Worm (Caenorhabditis elegans) whole organism, midembryonic: ENCODE data around the gene nhr-204.

Experiments used
- T22C8.4 ChIP-seq: fragments of 200-800 bp; sonication (Bioruptor generic); IDR thresholded peaks from 2 replicates; pipeline ENCODE4 v1.3.6; 2022; ENCODE audit warnings: missing genetic modification characterization, missing compliant biosample characterization
- cog-1 ChIP-seq: sonication (generic microtip); optimal IDR thresholded peaks from 2 replicates; lab custom pipeline; 2016; ENCODE audit warnings: missing genetic modification characterization, missing compliant biosample characterization
- flt-1 ChIP-seq: fragments of 200-800 bp; sonication (Bioruptor generic); IDR thresholded peaks from 2 replicates; pipeline ENCODE4 v1.3.6; 2022; ENCODE audit warnings: missing genetic modification characterization, missing compliant biosample characterization
- med-1 ChIP-seq: sonication (generic microtip); optimal IDR thresholded peaks from 2 replicates; lab custom pipeline; 2017; ENCODE audit warnings: missing genetic modification characterization, mild to moderate bottlenecking, missing compliant biosample characterization, antibody characterized with exemption, missing genetic modification reagents; ENCODE audit not compliant: insufficient read depth
- ref-1 ChIP-seq: fragments of 200-800 bp; sonication (Bioruptor generic); conservative IDR thresholded peaks from 2 replicates; pipeline ENCODE4 v1.3.6; 2022; ENCODE audit warnings: missing genetic modification reagents, missing genetic modification characterization, missing compliant biosample characterization
- tab-1 ChIP-seq: fragments of 200-800 bp; sonication (Bioruptor generic); IDR thresholded peaks from 2 replicates; pipeline ENCODE4 v1.3.6; 2022; ENCODE audit warnings: missing genetic modification characterization, missing compliant biosample characterization
- ztf-23 ChIP-seq: fragments of 200-800 bp; sonication (Bioruptor generic); IDR thresholded peaks from 2 replicates; pipeline ENCODE4 v1.3.6; 2022; ENCODE audit warnings: missing genetic modification reagents, missing genetic modification characterization, missing compliant biosample characterization

- no peak for TF ChIP-seq cog-1 (tag; lab: Kevin White, UChicago)
- no peak for TF ChIP-seq ztf-23 (GFP tag; lab: Robert Waterston, UW)
- no peak for TF ChIP-seq med-1
- TF ChIP-seq flt-1 (GFP tag; lab: Robert Waterston, UW), result no peak
- no peak for TF ChIP-seq T22C8.4
- no peak for TF ChIP-seq ref-1
- no peak for TF ChIP-seq tab-1 (GFP tag; lab: Robert Waterston, UW)
These were observed 44.6 kb upstream of the nhr-204 start for ce11 chrV:303271-303670.
